Fruit fly (Drosophila melanogaster) whole organism, pupa: Measurements from ENCODE around the gene Cp18.

Experiments
- CG12605 ChIP-seq: fragments of 200-800 bp; sonication (Bioruptor generic); IDR thresholded peaks from 2 replicates; pipeline ENCODE4 v1.3.6; 2022; ENCODE audit warnings: missing biosample characterization, missing genetic modification characterization
- CG8159 ChIP-seq: fragments of 200-800 bp; sonication (Bioruptor generic); optimal IDR thresholded peaks from 3 replicates; lab custom pipeline; 2018; ENCODE audit warnings: missing biosample characterization, mild to moderate bottlenecking, missing genetic modification characterization, moderate library complexity
- Ets98B ChIP-seq: fragments of 200-800 bp; sonication (Bioruptor generic); IDR thresholded peaks from 2 replicates; pipeline ENCODE4 v1.3.6; 2022; ENCODE audit warnings: missing biosample characterization, missing genetic modification characterization

- no peak for TF ChIP-seq Ets98B (GFP tag; lab: Robert Waterston, UW)
- no peak for TF ChIP-seq CG8159
- TF ChIP-seq CG12605 (GFP tag; lab: Robert Waterston, UW), result no peak
Measured at dm6 chr3L:8718602-8719001, 8.0 kb upstream of the Cp18 start.
